Fruit fly (Drosophila melanogaster) S2 (cell line): ENCODE data around the gene CG17931.

ENCODE experiments used
- CG8478 ChIP-seq: fragments of >200 bp; optimal IDR thresholded peaks from 2 replicates; lab custom pipeline; 2018
- CTCF ChIP-seq, 2 experiments: fragments of >200 bp; optimal IDR thresholded peaks; 2 replicates each; lab custom pipeline; 2018

DNA sequence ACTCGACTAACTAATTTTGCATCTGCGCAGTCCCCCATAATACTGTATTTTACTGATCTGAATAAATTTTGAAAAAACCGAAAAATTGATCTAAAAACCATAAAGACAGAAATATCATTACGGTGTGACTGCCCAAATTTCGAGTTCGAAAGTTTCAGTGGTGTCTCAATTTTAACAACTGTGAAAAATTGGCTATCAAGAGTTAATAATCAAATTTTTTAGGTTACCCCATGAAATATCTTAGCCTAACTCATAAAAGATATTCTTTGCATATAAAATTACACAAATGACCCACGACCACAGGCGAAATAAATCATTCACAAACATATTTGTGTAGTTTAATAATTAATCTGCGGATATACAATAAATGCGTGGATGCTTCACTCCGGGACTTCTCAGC is 742 bp upstream of the CG17931 start, which contains the start of gene CG42446:
- TF ChIP-seq CG8478 (lab: Kevin White, UChicago) (no peak), CTCF (optimal IDR thresholded peaks at IDR 0.05; lab: Kevin White, UChicago) (no peak)
